Worm (Caenorhabditis elegans) whole organism, late embryonic: ENCODE measurements around the gene aff-1.

ENCODE experiments used
- ama-1 ChIP-seq: fragments of 150-350 bp; optimal IDR thresholded peaks from 2 replicates; lab custom pipeline; 2014
- ceh-30 ChIP-seq: fragments of 150-350 bp; optimal IDR thresholded peaks from 2 replicates; lab custom pipeline; 2014; ENCODE audit warnings: missing biosample characterization, missing genetic modification characterization
- elt-2 ChIP-seq: sonication (generic microtip); optimal IDR thresholded peaks from 2 replicates; lab custom pipeline; 2016; ENCODE audit warnings: missing genetic modification reagents, missing genetic modification characterization, missing compliant biosample characterization
- nhr-11 ChIP-seq: fragments of 150-350 bp; optimal IDR thresholded peaks from 2 replicates; lab custom pipeline; 2014; ENCODE audit warnings: missing biosample characterization, missing genetic modification characterization
- tbx-2 ChIP-seq: sonication (generic microtip); optimal IDR thresholded peaks from 2 replicates; lab custom pipeline; 2016; ENCODE audit warnings: missing genetic modification characterization, missing compliant biosample characterization

- TF ChIP-seq ceh-30 (tag; lab: Kevin White, UChicago) (no peak), nhr-11 (tag; lab: Kevin White, UChicago) (no peak), tbx-2 (tag; lab: Kevin White, UChicago) (no peak), ama-1 (lab: Kevin White, UChicago) (no peak), elt-2 (no peak)
These were observed 14.2 kb downstream of the aff-1 start for ce11 chrII:6849308-6849707.
